Worm (Caenorhabditis elegans) whole organism, young adult: ENCODE results near the gene sand-1.

ENCODE experiments used
- B0261.1 ChIP-seq: sonication (generic microtip); optimal IDR thresholded peaks from 2 replicates; lab custom pipeline; 2016; ENCODE audit warnings: mild to moderate bottlenecking, missing genetic modification characterization, moderate library complexity, missing compliant biosample characterization
- C17E4.6 ChIP-seq: fragments of 200-800 bp; sonication (Bioruptor generic); IDR thresholded peaks from 2 replicates; pipeline ENCODE4 v1.3.6; 2022; ENCODE audit warnings: missing genetic modification reagents, missing genetic modification characterization, missing compliant biosample characterization
- F33H1.4 ChIP-seq: fragments of 200-800 bp; sonication (Bioruptor generic); IDR thresholded peaks from 2 replicates; pipeline ENCODE4 v1.3.6; 2022; ENCODE audit warnings: missing genetic modification reagents, missing genetic modification characterization, missing compliant biosample characterization
- F37B4.10 ChIP-seq: fragments of 200-800 bp; sonication (Bioruptor generic); IDR thresholded peaks from 2 replicates; pipeline ENCODE4 v1.3.6; 2022; ENCODE audit warnings: missing genetic modification characterization, missing compliant biosample characterization
- F55B11.4 ChIP-seq: sonication (generic microtip); optimal IDR thresholded peaks from 2 replicates; lab custom pipeline; 2016; ENCODE audit warnings: missing compliant biosample characterization, missing genetic modification characterization, borderline replicate concordance; ENCODE audit not compliant: insufficient read depth
- Y53G8AR.9 ChIP-seq: fragments of 200-800 bp; sonication (Bioruptor generic); conservative IDR thresholded peaks from 2 replicates; pipeline ENCODE4 v1.3.6; 2022; ENCODE audit warnings: missing genetic modification reagents, missing genetic modification characterization, missing compliant biosample characterization
- Y95B8A.8 ChIP-seq: fragments of 200-800 bp; sonication (Bioruptor generic); IDR thresholded peaks from 2 replicates; pipeline ENCODE4 v1.3.6; 2022; ENCODE audit warnings: missing genetic modification reagents, missing genetic modification characterization, missing compliant biosample characterization
- atf-7 ChIP-seq: sonication (generic microtip); optimal IDR thresholded peaks from 2 replicates; lab custom pipeline; 2017; ENCODE audit warnings: mild to moderate bottlenecking, missing genetic modification characterization, missing compliant biosample characterization
- attf-3 ChIP-seq: fragments of 200-800 bp; sonication (Bioruptor generic); conservative IDR thresholded peaks from 2 replicates; pipeline ENCODE4 v1.3.6; 2022; ENCODE audit warnings: missing genetic modification reagents, missing genetic modification characterization, missing compliant biosample characterization
- cebp-1 ChIP-seq, 2 experiments: fragments of 200-800 bp in 1 of 2; sonication (Bioruptor generic) in 1 of 2; sonication (generic microtip) in 1 of 2; IDR thresholded peaks in 1 of 2; optimal IDR thresholded peaks in 1 of 2; 2 replicates each; pipeline versions ENCODE4 v1.3.6 to Lab custom; 2017 to 2022; ENCODE audit warnings: missing compliant biosample characterization in 2 of 2, missing genetic modification characterization in 2 of 2, mild to moderate bottlenecking in 1 of 2, missing genetic modification reagents in 1 of 2, moderate library complexity in 1 of 2
- dpl-1 ChIP-seq: fragments of 150-350 bp; optimal IDR thresholded peaks from 2 replicates; lab custom pipeline; 2014; ENCODE audit warnings: missing biosample characterization, missing genetic modification reagents, missing genetic modification characterization
- ekl-4 ChIP-seq: fragments of 200-800 bp; sonication (Bioruptor generic); IDR thresholded peaks from 2 replicates; pipeline ENCODE4 v1.3.6; 2022; ENCODE audit warnings: missing genetic modification reagents, missing genetic modification characterization, missing compliant biosample characterization
- gei-17 ChIP-seq: fragments of 200-800 bp; sonication (Bioruptor generic); optimal IDR thresholded peaks from 2 replicates; lab custom pipeline; 2018; ENCODE audit warnings: mild to moderate bottlenecking, missing genetic modification characterization, missing compliant biosample characterization
- him-1 ChIP-seq: sonication (generic microtip); optimal IDR thresholded peaks from 2 replicates; lab custom pipeline; 2016; ENCODE audit warnings: missing genotype, missing genetic modification reagents, missing genetic modification characterization, missing compliant biosample characterization
- hlh-26 ChIP-seq: fragments of 200-800 bp; sonication (Bioruptor generic); conservative IDR thresholded peaks from 2 replicates; pipeline ENCODE4 v1.3.6; 2022; ENCODE audit warnings: missing genetic modification reagents, missing genetic modification characterization, missing compliant biosample characterization
- hmg-1.2 ChIP-seq: fragments of 200-800 bp; sonication (Bioruptor generic); IDR thresholded peaks from 2 replicates; pipeline ENCODE4 v1.3.6; 2022; ENCODE audit warnings: missing genetic modification reagents, missing genetic modification characterization, missing compliant biosample characterization
- hmg-20 ChIP-seq: fragments of 200-800 bp; sonication (Bioruptor generic); IDR thresholded peaks from 2 replicates; pipeline ENCODE4 v1.3.6; 2022; ENCODE audit warnings: missing genetic modification reagents, missing genetic modification characterization, missing compliant biosample characterization
- lag-1 ChIP-seq: fragments of 200-800 bp; sonication (Bioruptor generic); IDR thresholded peaks from 2 replicates; pipeline ENCODE4 v1.3.6; 2022; ENCODE audit warnings: missing genetic modification reagents, missing genetic modification characterization, missing compliant biosample characterization
- lin-54 ChIP-seq: fragments of 200-800 bp; sonication (Bioruptor generic); optimal IDR thresholded peaks from 2 replicates; lab custom pipeline; 2018; ENCODE audit warnings: mild to moderate bottlenecking, missing genetic modification characterization, missing compliant biosample characterization
- lsl-1 ChIP-seq: fragments of 200-800 bp; sonication (Bioruptor generic); optimal IDR thresholded peaks from 2 replicates; lab custom pipeline; 2018; ENCODE audit warnings: mild to moderate bottlenecking, missing genetic modification characterization, moderate library complexity, missing compliant biosample characterization
- madf-10 ChIP-seq: sonication (generic microtip); optimal IDR thresholded peaks from 2 replicates; lab custom pipeline; 2016; ENCODE audit warnings: mild to moderate bottlenecking, missing genetic modification characterization, missing compliant biosample characterization
- madf-8 ChIP-seq: fragments of 200-800 bp; sonication (Bioruptor generic); conservative IDR thresholded peaks from 2 replicates; pipeline ENCODE4 v1.3.6; 2022; ENCODE audit warnings: missing genetic modification reagents, missing genetic modification characterization, missing compliant biosample characterization
- nfya-1 ChIP-seq: sonication (generic microtip); optimal IDR thresholded peaks from 2 replicates; lab custom pipeline; 2017; ENCODE audit warnings: antibody characterized with exemption, missing compliant biosample characterization, missing genetic modification characterization, borderline replicate concordance; ENCODE audit not compliant: insufficient read depth
- nhr-120 ChIP-seq: fragments of 200-800 bp; sonication (Bioruptor generic); IDR thresholded peaks from 2 replicates; pipeline ENCODE4 v1.3.6; 2022; ENCODE audit warnings: missing genetic modification characterization, missing compliant biosample characterization
- pbrm-1 ChIP-seq: fragments of 200-800 bp; sonication (Bioruptor generic); IDR thresholded peaks from 2 replicates; pipeline ENCODE4 v1.3.6; 2022; ENCODE audit warnings: missing genetic modification reagents, missing genetic modification characterization, missing compliant biosample characterization
- sea-2 ChIP-seq: fragments of 200-800 bp; sonication (Bioruptor generic); IDR thresholded peaks from 2 replicates; pipeline ENCODE4 v1.3.6; 2022; ENCODE audit warnings: missing genetic modification characterization, missing compliant biosample characterization
- snpc-1.1 ChIP-seq: sonication (generic microtip); optimal IDR thresholded peaks from 2 replicates; lab custom pipeline; 2017; ENCODE audit warnings: missing genetic modification characterization, mild to moderate bottlenecking, missing compliant biosample characterization, antibody characterized with exemption, moderate library complexity, missing genotype, missing genetic modification reagents; ENCODE audit not compliant: insufficient read depth
- snpc-1.3 ChIP-seq: sonication (generic microtip); optimal IDR thresholded peaks from 2 replicates; lab custom pipeline; 2017; ENCODE audit warnings: missing genetic modification characterization, mild to moderate bottlenecking, missing compliant biosample characterization, antibody characterized with exemption, moderate library complexity, missing genotype, missing genetic modification reagents; ENCODE audit not compliant: insufficient read depth
- snpc-3.4 ChIP-seq: sonication (generic microtip); optimal IDR thresholded peaks from 2 replicates; lab custom pipeline; 2017; ENCODE audit warnings: missing genetic modification characterization, mild to moderate bottlenecking, missing compliant biosample characterization, antibody characterized with exemption, moderate library complexity, missing genotype, missing genetic modification reagents
- snpc-4 ChIP-seq, 5 experiments: fragments of 150-350 bp in 1 of 5; sonication (generic microtip) in 4 of 5; optimal IDR thresholded peaks; 2 replicates each; lab custom pipeline; 2014 to 2018; ENCODE audit warnings: missing genetic modification characterization in 5 of 5, missing biosample characterization in 3 of 5, antibody characterized with exemption in 2 of 5, mild to moderate bottlenecking in 2 of 5, missing compliant biosample characterization in 2 of 5, missing genotype in 2 of 5, moderate library complexity in 2 of 5, missing genetic modification reagents in 1 of 5
- somi-1 ChIP-seq: fragments of 200-800 bp; sonication (Bioruptor generic); optimal IDR thresholded peaks from 2 replicates; lab custom pipeline; 2018; ENCODE audit warnings: mild to moderate bottlenecking, missing genetic modification characterization, missing compliant biosample characterization
- ztf-28 ChIP-seq: fragments of 200-800 bp; sonication (Bioruptor generic); IDR thresholded peaks from 2 replicates; pipeline ENCODE4 v1.3.6; 2022; ENCODE audit warnings: missing genetic modification reagents, missing genetic modification characterization, missing compliant biosample characterization

The sand-1 gene

ce11 chrIV:5317106-5317505, 49.6 kb upstream of the sand-1 start (continued):
- TF ChIP-seq lsl-1 (GFP tag; lab: Kevin White, UChicago), result peak; percentile 40
- TF ChIP-seq snpc-1.3 (tag; lab: Kevin White, UChicago), result peak; percentile 75
- TF ChIP-seq nhr-120, result no peak
- peak; percentile 94 for TF ChIP-seq snpc-4 (GFP tag; optimal IDR thresholded peaks at IDR 0.05; lab: Kevin White, UChicago)
- peak; percentile 93 to 99 (median 98) for TF ChIP-seq snpc-4 (tag; optimal IDR thresholded peaks at IDR 0.05; lab: Kevin White, UChicago)
- no peak for TF ChIP-seq hlh-26
- no peak for TF ChIP-seq lin-54
- TF ChIP-seq F55B11.4 (tag; lab: Kevin White, UChicago), result no peak
- TF ChIP-seq nfya-1 (tag; lab: Kevin White, UChicago), result no peak
- TF ChIP-seq sea-2 (GFP tag; lab: Robert Waterston, UW), result no peak
- 0 out of 2 replicates have a peak, but pooled peaks have one; percentile 36 for TF ChIP-seq Y95B8A.8 (GFP tag; lab: Robert Waterston, UW)
- TF ChIP-seq snpc-1.1 (tag; lab: Kevin White, UChicago), result peak; percentile 94
- TF ChIP-seq lag-1 (GFP tag; lab: Robert Waterston, UW), result no peak
- no peak for TF ChIP-seq F37B4.10
- peak; percentile 28; the same call in 1 of the 2 replicates for TF ChIP-seq hmg-20 (GFP tag; lab: Robert Waterston, UW)
- TF ChIP-seq snpc-3.4 (tag; lab: Kevin White, UChicago), result peak; percentile 75
- peak; percentile 63 for TF ChIP-seq ekl-4 (GFP tag; lab: Robert Waterston, UW)
- no peak for TF ChIP-seq C17E4.6
- no peak for TF ChIP-seq atf-7
- peak; percentile 4 for TF ChIP-seq B0261.1 (tag; lab: Kevin White, UChicago)
- TF ChIP-seq F33H1.4 (GFP tag; lab: Robert Waterston, UW), result no peak; the same call in 1 of the 2 replicates
- TF ChIP-seq pbrm-1 (GFP tag; lab: Robert Waterston, UW), result peak; percentile 85
- TF ChIP-seq dpl-1 (GFP tag; lab: Kevin White, UChicago), result no peak
- TF ChIP-seq attf-3, result no peak
- TF ChIP-seq, all 124 proteins: peak for 21

- TF ChIP-seq snpc-4 (GFP tag; optimal IDR thresholded peaks at IDR 0.05; lab: Kevin White, UChicago), result no peak
- peak in 1 of 4 experiments; percentile 16 for TF ChIP-seq snpc-4 (tag; optimal IDR thresholded peaks at IDR 0.05; lab: Kevin White, UChicago)
- peak; percentile 75 for TF ChIP-seq hmg-1.2
- no peak for TF ChIP-seq lag-1 (GFP tag; lab: Robert Waterston, UW)
- no peak for TF ChIP-seq atf-7
- TF ChIP-seq madf-10 (tag; lab: Kevin White, UChicago), result no peak
- no peak for TF ChIP-seq Y53G8AR.9
- TF ChIP-seq somi-1 (GFP tag; lab: Kevin White, UChicago), result no peak
- TF ChIP-seq, all 124 proteins: peak for 2
These were observed 47.8 kb upstream of the sand-1 start, which contains the start of gene slc-46A for ce11 chrIV:5318835-5319303. TSS of gene slc-46A (plus strand) at chrIV:5319253.

- TF ChIP-seq lag-1 (GFP tag; lab: Robert Waterston, UW) (no peak), him-1 (tag; lab: Kevin White, UChicago) (no peak), madf-8 (no peak), attf-3 (no peak), ztf-28 (GFP tag; lab: Robert Waterston, UW) (no peak), cebp-1 (GFP tag; IDR thresholded peaks at IDR 0.05; lab: Robert Waterston, UW) (no peak), cebp-1 (tag; optimal IDR thresholded peaks at IDR 0.05; lab: Kevin White, UChicago) (no peak), gei-17 (GFP tag; lab: Kevin White, UChicago) (no peak)
These were observed 40.5 kb upstream of the sand-1 start, which contains the start of gene Y4C6B.4 for ce11 chrIV:5326144-5326543. TSS of gene Y4C6B.4 (plus strand) at chrIV:5326444.
